Worm (Caenorhabditis elegans): Measurements from ENCODE around the gene bed-2.
A peak's percentile ranks its signal among the peaks of the same experiment; 100 is the strongest.

The bed-2 gene

DNA sequence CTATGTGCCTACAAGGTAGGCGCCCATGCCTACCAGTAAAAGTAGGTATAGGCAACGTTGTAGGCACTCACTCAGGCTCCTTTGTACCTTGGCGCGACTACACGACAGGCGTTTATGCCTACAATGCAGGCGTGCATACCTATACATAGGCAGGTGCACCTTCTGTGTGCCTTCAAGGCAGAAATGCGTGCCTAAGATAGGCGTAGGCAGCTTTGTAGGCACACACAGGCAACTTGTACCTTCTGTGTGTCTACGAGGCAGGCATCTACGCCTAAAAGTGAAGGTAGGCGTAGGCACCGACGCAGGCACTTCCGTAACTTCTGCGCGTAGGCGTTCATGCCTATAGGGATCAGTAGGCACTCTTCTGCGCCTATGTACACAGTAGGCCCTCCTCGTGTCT, 35.0 kb upstream of the bed-2 start:
- TF ChIP-seq madf-5 (GFP tag; IDR thresholded peaks at IDR 0.05) (0 out of 4 replicates have a peak, but pooled peaks of 1 of the 2 experiments have one; percentile 8), dmd-6 (GFP tag; IDR thresholded peaks at IDR 0.05) (no peak), aha-1 (tag) (peak; percentile 65)

DNA sequence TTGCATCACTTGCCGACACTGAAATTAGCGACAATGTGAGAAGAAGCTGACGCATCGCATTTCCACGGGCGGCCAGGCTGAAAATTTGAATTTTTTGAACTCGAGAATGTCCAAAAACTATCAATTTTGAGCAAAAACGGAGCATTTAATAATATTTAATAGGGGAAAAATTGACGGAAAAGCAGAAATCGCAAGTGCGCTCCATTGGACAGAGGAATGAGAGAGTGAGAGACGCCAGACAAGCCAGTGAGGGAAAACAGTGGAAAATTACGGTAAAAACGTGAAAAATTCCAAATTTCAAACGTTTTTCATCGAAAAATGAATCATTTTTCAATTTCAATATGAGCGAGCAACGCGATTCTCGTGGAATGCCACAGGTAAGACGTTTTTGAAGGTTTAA, 34.6 kb upstream of the bed-2 start, which contains the start of the genes Y66D12A.21 and spe-6:
Gene Y66D12A.21, minus strand, starts transcription at position 90 of the 400 bp plus-strand sequence.
Gene spe-6, plus strand, starts transcription at position 276 of the 400 bp plus-strand sequence.
- TF ChIP-seq set-16 (GFP tag; IDR thresholded peaks at IDR 0.05) (no peak), nhr-11 (tag; optimal IDR thresholded peaks at IDR 0.05) (no peak), daf-19 (GFP tag; conservative IDR thresholded peaks at IDR 0.05) (no peak), ZK337.2 (GFP tag; IDR thresholded peaks at IDR 0.05) (no peak), nhr-41 (GFP tag; IDR thresholded peaks at IDR 0.05) (no peak), zag-1 (tag; optimal IDR thresholded peaks at IDR 0.05) (no peak), ceh-62 (tag; optimal IDR thresholded peaks at IDR 0.05) (no peak), nhr-237 (tag; optimal IDR thresholded peaks at IDR 0.05) (no peak), ceh-20 (GFP tag; IDR thresholded peaks at IDR 0.05) (no peak), ctbp-1 (GFP tag; IDR thresholded peaks at IDR 0.05) (no peak), skn-1 (tag; optimal IDR thresholded peaks at IDR 0.05) (no peak), aly-2 (tag; optimal IDR thresholded peaks at IDR 0.05) (no peak), pha-4 (GFP tag; IDR thresholded peaks at IDR 0.05) (no peak), pha-4 (tag; optimal IDR thresholded peaks at IDR 0.05) (no peak), spr-3 (GFP tag; optimal IDR thresholded peaks at IDR 0.05) (no peak), fos-1 (tag; optimal IDR thresholded peaks at IDR 0.05) (no peak), dmd-9 (GFP tag; IDR thresholded peaks at IDR 0.05) (no peak), vab-7 (GFP tag; IDR thresholded peaks at IDR 0.05) (no peak), Y48G9A.11 (GFP tag; IDR thresholded peaks at IDR 0.05) (no peak), lsy-2 (tag; optimal IDR thresholded peaks at IDR 0.05) (peak in 1 of 2 experiments; percentile 36), gei-8 (GFP tag; optimal IDR thresholded peaks at IDR 0.05) (no peak), jun-1 (tag; optimal IDR thresholded peaks at IDR 0.05) (no peak), mdl-1 (tag; optimal IDR thresholded peaks at IDR 0.05) (no peak), dpl-1 (GFP tag; optimal IDR thresholded peaks at IDR 0.05) (no peak), saeg-2 (GFP tag; IDR thresholded peaks at IDR 0.05) (no peak), F26F4.8 (GFP tag; conservative IDR thresholded peaks at IDR 0.05) (no peak), F44E2.7 (GFP tag; IDR thresholded peaks at IDR 0.05) (no peak), nhr-10 (tag; optimal IDR thresholded peaks at IDR 0.05) (no peak), ceh-32 (tag; optimal IDR thresholded peaks at IDR 0.05; ENCODE audit: poor library complexity) (no peak), egl-27 (tag; optimal IDR thresholded peaks at IDR 0.05) (no peak), mes-2 (tag; optimal IDR thresholded peaks at IDR 0.05; ENCODE audit: poor library complexity, severe bottlenecking) (peak; percentile 63), unc-130 (GFP tag; optimal IDR thresholded peaks at IDR 0.05) (peak; percentile 4), lin-38 (GFP tag; IDR thresholded peaks at IDR 0.05) (peak; percentile 87)

DNA sequence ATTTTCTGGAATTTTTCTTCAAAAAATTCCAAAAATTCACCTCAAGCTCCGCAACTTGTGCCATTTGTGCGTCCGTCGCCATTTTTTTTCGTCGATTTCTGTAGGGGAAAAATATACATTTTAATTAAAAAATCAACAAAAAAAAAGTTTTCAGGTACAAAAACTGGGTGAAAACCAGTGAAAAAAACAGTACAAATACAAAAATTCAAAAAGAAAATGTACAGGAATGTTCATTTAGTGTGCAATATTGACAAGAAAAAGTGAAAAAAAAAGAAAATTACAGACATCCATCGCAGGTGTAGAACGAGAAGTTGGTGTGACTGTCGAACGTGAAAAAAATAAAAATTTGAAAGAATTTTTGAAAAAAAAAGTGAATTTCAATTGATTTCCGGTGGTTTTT, 32.1 kb upstream of the bed-2 start, which contains the start of gene tin-10:
Gene tin-10, minus strand, starts transcription at position 101 of the 400 bp plus-strand sequence.
- no peak for TF ChIP-seq T20F7.1 (GFP tag; optimal IDR thresholded peaks at IDR 0.05)
- TF ChIP-seq fkh-10 (GFP tag; optimal IDR thresholded peaks at IDR 0.05): no peak
- no peak for TF ChIP-seq fos-1 (tag; optimal IDR thresholded peaks at IDR 0.05)
- no peak for TF ChIP-seq attf-4 (tag; optimal IDR thresholded peaks at IDR 0.05)
- TF ChIP-seq ceh-44 (GFP tag; IDR thresholded peaks at IDR 0.05): no peak
- no peak for TF ChIP-seq dve-1 (tag; optimal IDR thresholded peaks at IDR 0.05; ENCODE audit: insufficient read depth)
- TF ChIP-seq lin-39 (tag; optimal IDR thresholded peaks at IDR 0.05): no peak
- no peak for TF ChIP-seq vab-7 (GFP tag; IDR thresholded peaks at IDR 0.05)
- TF ChIP-seq dmd-9 (GFP tag; IDR thresholded peaks at IDR 0.05): no peak
- TF ChIP-seq nhr-77 (tag; optimal IDR thresholded peaks at IDR 0.05): no peak
- no peak for TF ChIP-seq zfp-3 (GFP tag; conservative IDR thresholded peaks at IDR 0.05)
- TF ChIP-seq ceh-82 (tag; optimal IDR thresholded peaks at IDR 0.05): no peak
- TF ChIP-seq jun-1 (tag; optimal IDR thresholded peaks at IDR 0.05): no peak

All from whole organism, L4 larva.